Fruit fly (Drosophila melanogaster): ENCODE results near the gene bam.

The bam gene

DNA sequence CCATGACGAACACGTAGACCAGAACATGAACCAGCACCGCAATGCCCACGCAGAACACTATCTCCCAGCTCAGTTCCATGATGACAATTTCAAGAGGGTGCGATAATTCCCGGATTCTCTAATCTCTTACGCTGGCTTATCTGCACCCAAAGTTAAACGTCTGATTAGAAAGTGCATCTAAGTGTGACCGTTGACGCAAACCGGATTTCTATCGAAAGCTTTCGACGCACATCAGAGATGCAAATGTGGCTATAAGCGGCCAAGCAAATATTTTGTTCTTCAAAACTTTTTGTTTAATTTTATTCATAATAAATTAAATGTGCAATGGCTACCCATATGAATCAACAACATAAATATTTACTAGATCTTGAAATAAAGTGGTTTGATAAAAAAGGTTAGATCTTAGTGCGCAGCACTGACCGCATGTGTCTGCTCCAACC, 17.4 kb upstream of the bam start, which contains the start of the genes Kdsr and CG11858 (continued):
- TF ChIP-seq crol (GFP tag; IDR thresholded peaks at IDR 0.05): no peak
- peak; percentile 52; the same call in 1 of the 2 replicates for TF ChIP-seq cas (GFP tag; IDR thresholded peaks at IDR 0.05)
- TF ChIP-seq fru (optimal IDR thresholded peaks at IDR 0.05): no peak
- TF ChIP-seq ash1 (GFP tag; optimal IDR thresholded peaks at IDR 0.05): no peak
- TF ChIP-seq CG7786 (GFP tag; optimal IDR thresholded peaks at IDR 0.05): peak; percentile 52
- TF ChIP-seq Fer3 (tag; optimal IDR thresholded peaks at IDR 0.05): peak; percentile 61
- TF ChIP-seq eyg (GFP tag; optimal IDR thresholded peaks at IDR 0.05): no peak
- TF ChIP-seq sug (tag; optimal IDR thresholded peaks at IDR 0.05): peak; percentile 70
- no peak for TF ChIP-seq prd (optimal IDR thresholded peaks at IDR 0.05)
- TF ChIP-seq prd (GFP tag; IDR thresholded peaks at IDR 0.05): peak; percentile 85
- TF ChIP-seq ro (GFP tag; IDR thresholded peaks at IDR 0.05): no peak
- TF ChIP-seq usp (GFP tag; optimal IDR thresholded peaks at IDR 0.05): no peak
- no peak for TF ChIP-seq C15 (GFP tag; IDR thresholded peaks at IDR 0.05)
- TF ChIP-seq MTF-1 (GFP tag; optimal IDR thresholded peaks at IDR 0.05; ENCODE audit: borderline replicate concordance): no peak
- TF ChIP-seq corto (GFP tag; optimal IDR thresholded peaks at IDR 0.05): no peak
- TF ChIP-seq psq (GFP tag; optimal IDR thresholded peaks at IDR 0.05): peak; percentile 9
- TF ChIP-seq wdn (GFP tag; IDR thresholded peaks at IDR 0.05): 0 out of 2 replicates have a peak, but pooled peaks have one; percentile 48
- no peak for TF ChIP-seq dmrt99B (tag; optimal IDR thresholded peaks at IDR 0.05)
- TF ChIP-seq Trl (optimal IDR thresholded peaks at IDR 0.05): no peak
- peak; percentile 36 for TF ChIP-seq Trl (GFP tag; optimal IDR thresholded peaks at IDR 0.05)
- TF ChIP-seq ssp (GFP tag; IDR thresholded peaks at IDR 0.05): peak; percentile 72
- TF ChIP-seq CG3726 (GFP tag; IDR thresholded peaks at IDR 0.05): no peak
- no peak for TF ChIP-seq CG17359 (tag; optimal IDR thresholded peaks at IDR 0.05)
- peak; percentile 69 for TF ChIP-seq CG15514 (GFP tag; optimal IDR thresholded peaks at IDR 0.05)
- TF ChIP-seq pita (GFP tag; optimal IDR thresholded peaks at IDR 0.05): no peak
- TF ChIP-seq HLH4C (GFP tag; IDR thresholded peaks at IDR 0.05; ENCODE audit: partially characterized antibody): no peak
- TF ChIP-seq fu2 (GFP tag; optimal IDR thresholded peaks at IDR 0.05): peak; percentile 21
- TF ChIP-seq CG8944 (GFP tag; optimal IDR thresholded peaks at IDR 0.05): peak; percentile 28
- TF ChIP-seq Rx (GFP tag; IDR thresholded peaks at IDR 0.05): peak; percentile 50
- TF ChIP-seq CG7928 (GFP tag; optimal IDR thresholded peaks at IDR 0.05): no peak
- no peak for TF ChIP-seq Lim3 (GFP tag; IDR thresholded peaks at IDR 0.05)
- TF ChIP-seq CG13424 (tag; optimal IDR thresholded peaks at IDR 0.05): peak; percentile 69
- peak; percentile 46 for TF ChIP-seq NC2β (GFP tag; optimal IDR thresholded peaks at IDR 0.05)
- TF ChIP-seq lbe (GFP tag; optimal IDR thresholded peaks at IDR 0.05): no peak
- peak; percentile 40 for TF ChIP-seq luna (GFP tag; optimal IDR thresholded peaks at IDR 0.05)
- peak; percentile 57 for TF ChIP-seq CG1603 (tag; optimal IDR thresholded peaks at IDR 0.05)
- TF ChIP-seq CG10543 (GFP tag; optimal IDR thresholded peaks at IDR 0.05): peak; percentile 59
- peak; percentile 52 for TF ChIP-seq CG14050 (GFP tag; IDR thresholded peaks at IDR 0.05)
- peak; percentile 70 for TF ChIP-seq dysf (GFP tag; IDR thresholded peaks at IDR 0.05)
- no peak for TF ChIP-seq Asciz (GFP tag; optimal IDR thresholded peaks at IDR 0.05)
- no peak for TF ChIP-seq slp2 (GFP tag; optimal IDR thresholded peaks at IDR 0.05)
- peak; percentile 53; the same call in 1 of the 3 replicates for TF ChIP-seq CG7357 (GFP tag; IDR thresholded peaks at IDR 0.05)
- TF ChIP-seq CG12155 (GFP tag; optimal IDR thresholded peaks at IDR 0.05): peak; percentile 54
- TF ChIP-seq Dp (GFP tag; optimal IDR thresholded peaks at IDR 0.05): peak; percentile 11
- no peak for TF ChIP-seq gce (GFP tag; IDR thresholded peaks at IDR 0.05)
- TF ChIP-seq CG7271 (tag; optimal IDR thresholded peaks at IDR 0.05): no peak
- peak; percentile 50; the same call in 1 of the 2 replicates for TF ChIP-seq CG14667 (GFP tag; IDR thresholded peaks at IDR 0.05)
- TF ChIP-seq Nf-YB (GFP tag; optimal IDR thresholded peaks at IDR 0.05): peak; percentile 5
- peak; percentile 21; the same call in 1 of the 2 replicates for TF ChIP-seq HLH3B (GFP tag; IDR thresholded peaks at IDR 0.05)
- no peak for TF ChIP-seq CG11504 (tag; optimal IDR thresholded peaks at IDR 0.05)
- TF ChIP-seq kni (GFP tag; optimal IDR thresholded peaks at IDR 0.05): peak; percentile 6
- TF ChIP-seq al (GFP tag; IDR thresholded peaks at IDR 0.05): peak; percentile 61
